Worm (Caenorhabditis elegans) whole organism, L3 larva: Measurements from ENCODE around the gene F26F4.6.

ENCODE experiments used
- elt-2 ChIP-seq: sonication (generic microtip); optimal IDR thresholded peaks from 2 replicates; lab custom pipeline; 2016; ENCODE audit warnings: missing genetic modification reagents, mild to moderate bottlenecking, missing genetic modification characterization, missing compliant biosample characterization
- elt-3 ChIP-seq, 3 experiments: fragments of 150-350 bp in 1 of 3; sonication (generic microtip) in 2 of 3; optimal IDR thresholded peaks; 2 replicates in 2 of 3; 4 replicates in 1 of 3; lab custom pipeline; 2014 to 2017; ENCODE audit warnings: missing biosample characterization in 3 of 3, missing genetic modification characterization in 3 of 3
- lin-39 ChIP-seq: fragments of 150-350 bp; optimal IDR thresholded peaks from 2 replicates; lab custom pipeline; 2018; ENCODE audit warnings: missing biosample characterization, missing genetic modification reagents, missing genetic modification characterization

ce11 chrIII:4852025-4852424, 41.4 kb downstream of the F26F4.6 start, which contains the start of gene ced-4:
- TF ChIP-seq elt-3 (tag; optimal IDR thresholded peaks at IDR 0.05; lab: Kevin White, UChicago) (no peak), lin-39 (no peak), elt-2 (tag; lab: Kevin White, UChicago) (no peak)
